Fruit fly (Drosophila melanogaster) S2 (cell line): ENCODE measurements around the gene E2f2.

Source experiments
- CG8478 ChIP-seq: fragments of >200 bp; optimal IDR thresholded peaks from 2 replicates; lab custom pipeline; 2018
- CTCF ChIP-seq, 2 experiments: fragments of >200 bp; optimal IDR thresholded peaks; 2 replicates each; lab custom pipeline; 2018

E2f2 gene

DNA sequence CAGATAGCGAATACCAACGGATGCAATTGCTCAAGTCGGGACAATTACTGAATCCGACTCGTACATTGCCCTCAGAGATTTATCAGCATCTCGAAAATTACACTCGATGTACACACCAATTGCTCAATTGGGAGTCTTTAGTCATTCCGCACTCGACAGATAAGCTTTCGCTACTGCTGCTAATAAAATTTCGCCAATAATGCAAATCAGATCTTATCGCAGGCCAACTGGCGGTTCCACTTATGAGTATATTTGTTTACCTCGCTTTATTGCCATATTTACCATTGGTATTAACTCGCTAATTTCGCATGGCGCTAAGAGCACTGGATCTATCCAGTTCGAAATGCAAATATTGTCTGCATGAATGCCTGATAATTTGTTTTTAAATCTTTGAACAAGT lies 43.0 kb downstream of the E2f2 start:
- TF ChIP-seq CTCF (optimal IDR thresholded peaks at IDR 0.05; lab: Kevin White, UChicago) (no peak), CG8478 (lab: Kevin White, UChicago) (no peak)

DNA sequence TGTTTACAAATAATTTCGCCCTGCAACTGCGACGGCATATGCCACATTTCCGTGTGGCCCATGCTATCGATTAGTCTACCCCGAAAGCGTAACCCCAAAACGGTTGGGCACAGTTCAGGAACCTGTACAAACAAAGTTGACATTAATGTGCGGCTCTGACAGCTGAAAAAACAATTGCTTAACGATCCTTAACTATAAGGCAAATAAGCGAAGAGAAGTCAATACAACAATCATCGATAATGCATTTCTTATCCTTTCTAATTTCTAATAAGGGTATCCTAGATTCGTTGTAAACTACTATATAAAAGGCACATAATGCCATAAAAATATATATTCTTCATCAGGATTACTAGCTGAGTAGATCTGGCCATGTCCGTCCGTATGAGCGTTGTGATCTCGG lies 44.7 kb downstream of the E2f2 start:
- no peak for TF ChIP-seq CTCF (optimal IDR thresholded peaks at IDR 0.05; lab: Kevin White, UChicago)
- TF ChIP-seq CG8478 (lab: Kevin White, UChicago), result no peak

DNA sequence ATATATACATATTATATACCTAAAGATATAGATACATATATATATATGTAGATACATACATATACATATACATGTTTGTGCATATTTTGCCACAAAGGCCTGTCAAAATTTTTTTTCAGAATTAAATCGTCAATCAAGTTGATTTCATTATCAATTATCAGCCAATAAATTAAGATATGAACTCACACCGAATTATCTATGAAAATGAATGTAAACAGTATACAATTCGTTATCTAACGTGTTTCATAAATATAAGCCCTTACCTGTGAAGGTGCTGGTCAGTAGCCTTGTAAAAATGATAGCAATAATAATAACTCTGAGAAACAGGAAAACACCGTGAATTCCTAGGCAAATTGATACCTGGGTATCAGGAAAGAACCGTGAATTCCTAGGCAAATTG lies 46.9 kb downstream of the E2f2 start:
- TF ChIP-seq CG8478 (lab: Kevin White, UChicago) (no peak), CTCF (optimal IDR thresholded peaks at IDR 0.05; lab: Kevin White, UChicago) (no peak)

DNA sequence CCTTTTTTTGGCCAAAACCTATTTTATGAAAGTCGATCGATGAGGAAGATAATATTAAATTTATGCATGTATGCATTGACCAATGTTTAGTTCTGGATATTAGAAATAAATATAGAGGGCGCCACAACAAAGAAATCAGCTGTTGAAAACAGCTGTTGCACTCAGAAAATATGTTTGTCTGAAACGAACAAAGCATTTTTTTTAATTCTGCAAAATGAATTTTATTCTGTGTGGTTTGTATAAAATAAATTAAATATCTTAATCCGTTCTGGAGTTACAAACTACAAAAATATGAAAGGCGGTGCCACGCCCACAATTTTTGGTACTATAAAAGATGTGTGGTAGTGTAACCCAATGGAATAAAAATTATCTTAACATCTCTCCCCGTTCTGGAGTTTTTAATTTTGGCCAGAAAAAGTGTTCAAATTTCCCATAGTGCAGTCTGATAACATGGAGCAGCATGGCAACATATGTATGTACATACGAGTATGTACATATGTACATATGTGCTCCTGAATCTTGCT lies 47.7 kb downstream of the E2f2 start:
- TF ChIP-seq CG8478 (lab: Kevin White, UChicago), result no peak
- peak; percentile 65 to 70 for TF ChIP-seq CTCF (optimal IDR thresholded peaks at IDR 0.05; lab: Kevin White, UChicago)

DNA sequence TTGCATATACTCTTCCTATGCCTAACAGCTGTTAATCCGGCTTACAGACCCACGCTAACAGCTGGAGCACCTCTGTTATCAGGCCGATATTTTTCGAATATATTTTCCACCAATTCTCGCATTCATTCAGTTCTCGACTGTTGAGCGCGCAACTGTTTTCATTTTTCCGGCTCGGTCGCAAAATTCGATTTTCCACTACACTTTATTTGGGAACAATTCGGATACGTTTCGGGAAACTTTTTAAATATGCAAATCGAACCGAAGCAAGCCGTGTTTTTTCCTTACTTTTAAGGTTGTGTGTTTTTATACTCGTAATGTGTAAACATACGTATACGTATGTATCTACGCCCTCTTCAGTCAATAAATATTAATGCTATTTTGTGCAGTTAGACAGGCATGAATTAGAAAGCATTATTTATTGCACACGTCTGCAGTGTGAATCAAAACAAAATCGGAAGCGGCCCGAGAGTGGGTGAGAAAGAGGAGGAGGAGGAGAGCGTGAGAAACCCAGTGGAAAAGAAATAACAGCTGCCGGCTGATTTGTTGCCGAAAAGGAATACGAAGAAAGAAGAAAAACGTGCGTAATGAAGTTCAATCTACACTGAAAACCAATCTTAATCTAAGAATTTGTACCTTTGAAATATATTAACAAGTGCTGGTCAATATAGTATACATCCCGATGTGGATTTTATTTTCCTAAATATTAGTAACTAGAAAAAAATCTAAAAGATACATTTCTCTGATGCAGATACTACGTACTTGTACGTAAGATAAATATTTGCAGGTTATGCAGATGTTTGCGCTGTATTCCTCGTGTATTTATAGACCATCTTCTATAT lies 48.7 kb downstream of the E2f2 start:
- TF ChIP-seq CG8478 (lab: Kevin White, UChicago) (no peak), CTCF (optimal IDR thresholded peaks at IDR 0.05; lab: Kevin White, UChicago) (no peak)

DNA sequence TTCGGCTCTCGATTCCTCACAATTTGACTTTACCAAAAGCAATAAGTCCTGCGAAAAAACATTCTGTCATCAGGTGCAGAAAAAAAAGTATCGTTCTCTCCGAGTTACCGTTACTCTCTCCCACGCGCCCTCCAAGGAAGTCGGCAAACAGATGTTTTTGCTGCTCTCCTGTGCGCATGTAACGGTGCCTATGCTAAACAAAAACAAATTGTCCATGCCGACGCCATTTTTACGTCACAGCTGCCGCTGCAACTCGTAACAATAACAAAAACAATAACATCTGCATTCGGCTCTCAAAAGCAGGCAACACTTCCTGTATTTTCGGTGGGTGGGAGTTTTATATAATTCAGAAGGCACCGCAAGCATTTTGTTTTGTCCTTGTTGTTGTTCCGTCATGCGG lies 51.4 kb downstream of the E2f2 start:
- TF ChIP-seq CG8478 (lab: Kevin White, UChicago) (no peak), CTCF (optimal IDR thresholded peaks at IDR 0.05; lab: Kevin White, UChicago) (no peak)

DNA sequence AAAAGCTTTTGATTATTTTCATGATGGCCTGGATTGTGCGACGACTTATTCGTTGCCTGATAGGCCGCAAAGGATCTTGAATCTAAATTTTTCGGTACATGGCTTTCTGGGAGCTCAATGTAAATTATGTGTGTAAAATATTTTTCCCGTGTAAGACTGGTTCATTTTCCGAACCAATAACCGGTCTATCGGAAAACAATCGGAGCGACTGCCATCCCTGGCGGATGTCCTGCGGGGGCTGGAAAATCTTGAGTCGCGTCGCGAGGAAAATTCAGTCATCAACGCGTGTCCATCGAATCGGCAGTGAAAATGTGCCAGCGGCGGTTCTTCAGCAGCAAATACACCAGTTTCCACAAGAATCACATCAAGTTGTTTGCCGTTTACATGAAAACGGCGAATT lies 52.2 kb downstream of the E2f2 start, which contains the start of the genes CG46307 and Nhe2:
CG46307 (plus strand) TSS at position 243 of the 400 bp plus-strand sequence.
Nhe2 (plus strand) TSS at position 243 of the 400 bp plus-strand sequence.
- no peak for TF ChIP-seq CG8478 (lab: Kevin White, UChicago)
- peak; percentile 24 to 27 for TF ChIP-seq CTCF (optimal IDR thresholded peaks at IDR 0.05; lab: Kevin White, UChicago)
